Fruit fly (Drosophila melanogaster) whole organism, embryonic: ENCODE data around the gene CG3635.

Experiments used
- Asciz ChIP-seq: fragments of 200-800 bp; sonication (Bioruptor generic); optimal IDR thresholded peaks from 2 replicates; lab custom pipeline; 2017; ENCODE audit warnings: missing biosample characterization, mild to moderate bottlenecking, missing genetic modification characterization, missing genetic modification reagents
- Atf6 ChIP-seq: fragments of 200-800 bp; sonication (Bioruptor generic); IDR thresholded peaks from 2 replicates; pipeline ENCODE4 v1.3.6; 2022; ENCODE audit warnings: missing biosample characterization, missing genetic modification characterization
- CG10959 ChIP-seq: fragments of 200-800 bp; sonication (Bioruptor generic); IDR thresholded peaks from 2 replicates; pipeline ENCODE4 v1.3.6; 2022; ENCODE audit warnings: missing biosample characterization, missing genetic modification characterization
- CG13123 ChIP-seq: fragments of 200-800 bp; sonication (Bioruptor generic); optimal IDR thresholded peaks from 2 replicates; lab custom pipeline; 2016; ENCODE audit warnings: missing biosample characterization, missing genetic modification characterization
- CG13287 ChIP-seq: fragments of 200-800 bp; sonication (Bioruptor generic); IDR thresholded peaks from 2 replicates; pipeline ENCODE4 v1.3.6; 2022; ENCODE audit warnings: missing biosample characterization, missing genetic modification characterization; ENCODE audit not compliant: partially characterized antibody
- CG13296 ChIP-seq: fragments of 200-800 bp; sonication (Bioruptor generic); optimal IDR thresholded peaks from 3 replicates; lab custom pipeline; 2018; ENCODE audit warnings: missing biosample characterization, mild to moderate bottlenecking, missing genetic modification characterization
- CG13894 ChIP-seq: fragments of 200-800 bp; sonication (Bioruptor generic); optimal IDR thresholded peaks from 3 replicates; lab custom pipeline; 2018; ENCODE audit warnings: missing biosample characterization, mild to moderate bottlenecking, missing genetic modification characterization, moderate library complexity
- CG14860 ChIP-seq: fragments of 200-800 bp; sonication (Bioruptor generic); IDR thresholded peaks from 3 replicates; pipeline ENCODE4 v1.3.6; 2022; ENCODE audit warnings: missing biosample characterization, missing genetic modification characterization; ENCODE audit not compliant: partially characterized antibody
- CG1647 ChIP-seq: fragments of 200-800 bp; sonication (Bioruptor generic); optimal IDR thresholded peaks from 3 replicates; lab custom pipeline; 2016; ENCODE audit warnings: missing biosample characterization, missing genetic modification characterization
- CG16813 ChIP-seq: fragments of 200-800 bp; sonication (Bioruptor generic); IDR thresholded peaks from 3 replicates; pipeline ENCODE4 v1.3.6; 2022; ENCODE audit warnings: missing biosample characterization, missing genetic modification characterization; ENCODE audit not compliant: partially characterized antibody
- CG16815 ChIP-seq: fragments of 200-800 bp; sonication (Bioruptor generic); optimal IDR thresholded peaks from 3 replicates; lab custom pipeline; 2017; ENCODE audit warnings: missing biosample characterization, mild to moderate bottlenecking, missing genetic modification characterization
- CG2889 ChIP-seq: fragments of 200-800 bp; sonication (Bioruptor generic); IDR thresholded peaks from 3 replicates; pipeline ENCODE4 v1.3.6; 2022; ENCODE audit warnings: missing biosample characterization, missing genetic modification characterization
- CG43689 ChIP-seq: fragments of 200-800 bp; sonication (Bioruptor generic); IDR thresholded peaks from 2 replicates; pipeline ENCODE4 v1.3.6; 2022; ENCODE audit warnings: missing biosample characterization, missing genetic modification characterization
- CG4730 ChIP-seq: fragments of 200-800 bp; sonication (Bioruptor generic); IDR thresholded peaks from 2 replicates; pipeline ENCODE4 v1.3.6; 2022; ENCODE audit warnings: missing biosample characterization, missing genetic modification characterization
- CG5180 ChIP-seq: fragments of 200-800 bp; sonication (Bioruptor generic); optimal IDR thresholded peaks from 3 replicates; lab custom pipeline; 2017; ENCODE audit warnings: missing biosample characterization, missing genetic modification characterization, mild to moderate bottlenecking, moderate library complexity, missing genetic modification reagents
- CG6683 ChIP-seq: fragments of 200-800 bp; sonication (Bioruptor generic); optimal IDR thresholded peaks from 2 replicates; lab custom pipeline; 2017; ENCODE audit warnings: missing biosample characterization, mild to moderate bottlenecking, missing genetic modification characterization, missing genetic modification reagents
- CG7963 ChIP-seq: fragments of 200-800 bp; sonication (Bioruptor generic); IDR thresholded peaks from 3 replicates; pipeline ENCODE4 v1.3.6; 2022; ENCODE audit warnings: missing biosample characterization, missing genetic modification characterization; ENCODE audit not compliant: partially characterized antibody
- CG8359 ChIP-seq: fragments of 200-800 bp; sonication (Bioruptor generic); optimal IDR thresholded peaks from 2 replicates; lab custom pipeline; 2017; ENCODE audit warnings: missing biosample characterization, mild to moderate bottlenecking, missing genetic modification characterization, borderline replicate concordance
- Dip2 ChIP-seq: fragments of 200-800 bp; sonication (Bioruptor generic); IDR thresholded peaks from 2 replicates; pipeline ENCODE4 v1.3.6; 2022; ENCODE audit warnings: missing biosample characterization, missing genetic modification characterization
- Doc2 ChIP-seq: fragments of 200-800 bp; sonication (Bioruptor generic); IDR thresholded peaks from 2 replicates; pipeline ENCODE4 v1.3.6; 2022; ENCODE audit warnings: missing biosample characterization, missing genetic modification characterization
- ERR ChIP-seq: fragments of 200-800 bp; sonication (Bioruptor generic); optimal IDR thresholded peaks from 2 replicates; lab custom pipeline; 2016; ENCODE audit warnings: missing biosample characterization, missing genetic modification characterization
- Ets65A ChIP-seq: fragments of 200-800 bp; sonication (Bioruptor generic); peaks from one replicate; lab custom pipeline; 2016; ENCODE audit warnings: missing biosample characterization, missing genetic modification characterization
- Fer3 ChIP-seq: fragments of 200-800 bp; sonication (Bioruptor generic); optimal IDR thresholded peaks from 2 replicates; lab custom pipeline; 2018; ENCODE audit warnings: missing biosample characterization, mild to moderate bottlenecking, missing genetic modification characterization, moderate library complexity
- Gsc ChIP-seq: fragments of 200-800 bp; sonication (Bioruptor generic); IDR thresholded peaks from 2 replicates; pipeline ENCODE4 v1.3.6; 2022; ENCODE audit warnings: missing biosample characterization, missing genetic modification characterization
- Hey ChIP-seq: fragments of 200-800 bp; sonication (Bioruptor generic); optimal IDR thresholded peaks from 3 replicates; lab custom pipeline; 2018; ENCODE audit warnings: missing biosample characterization, mild to moderate bottlenecking, missing genetic modification characterization
- Med ChIP-seq: fragments of 200-800 bp; sonication (Bioruptor generic); peaks from one replicate; lab custom pipeline; 2016; ENCODE audit warnings: missing biosample characterization, missing genetic modification characterization, mild to moderate bottlenecking, inconsistent platforms, moderate library complexity
- Sin3A ChIP-seq: fragments of >200 bp; optimal IDR thresholded peaks from 2 replicates; lab custom pipeline; 2018
- Trl ChIP-seq, 3 experiments: fragments of >200 bp in 2 of 3; fragments of 200-800 bp in 1 of 3; sonication (Bioruptor generic) in 1 of 3; optimal IDR thresholded peaks; 2 replicates in 1 of 3; 3 replicates in 2 of 3; lab custom pipeline; 2016 to 2017; ENCODE audit warnings: missing biosample characterization in 1 of 3, missing genetic modification characterization in 1 of 3
- Xrp1 ChIP-seq: fragments of 200-800 bp; sonication (Bioruptor generic); IDR thresholded peaks from 2 replicates; pipeline ENCODE4 v1.3.6; 2022; ENCODE audit warnings: missing biosample characterization, missing genetic modification characterization
- bbx ChIP-seq: fragments of 200-800 bp; sonication (Bioruptor generic); IDR thresholded peaks from 2 replicates; pipeline ENCODE4 v1.3.6; 2022; ENCODE audit warnings: missing biosample characterization, missing genetic modification characterization; ENCODE audit not compliant: partially characterized antibody
- croc ChIP-seq: fragments of 200-800 bp; sonication (Bioruptor generic); conservative IDR thresholded peaks from 3 replicates; pipeline ENCODE4 v1.3.6; 2022; ENCODE audit warnings: missing biosample characterization, missing genetic modification characterization
- da ChIP-seq: fragments of 200-800 bp; sonication (Bioruptor generic); optimal IDR thresholded peaks from 2 replicates; lab custom pipeline; 2016; ENCODE audit warnings: missing biosample characterization, missing genetic modification characterization
- dysf ChIP-seq: fragments of 200-800 bp; sonication (Bioruptor generic); IDR thresholded peaks from 3 replicates; pipeline ENCODE4 v1.3.6; 2022; ENCODE audit warnings: missing biosample characterization, missing genetic modification characterization
- esg ChIP-seq: fragments of 200-800 bp; sonication (Bioruptor generic); conservative IDR thresholded peaks from 2 replicates; pipeline ENCODE4 v1.3.6; 2022; ENCODE audit warnings: missing biosample characterization, missing genetic modification characterization
- hb ChIP-seq: fragments of 200-800 bp; sonication (Bioruptor generic); IDR thresholded peaks from 3 replicates; pipeline ENCODE4 v1.3.6; 2022; ENCODE audit warnings: missing biosample characterization, missing genetic modification characterization; ENCODE audit not compliant: partially characterized antibody
- inv ChIP-seq: fragments of 200-800 bp; sonication (Bioruptor generic); IDR thresholded peaks from 2 replicates; pipeline ENCODE4 v1.3.6; 2022; ENCODE audit warnings: missing biosample characterization, missing genetic modification characterization; ENCODE audit not compliant: partially characterized antibody
- jing ChIP-seq: fragments of 200-800 bp; sonication (Bioruptor generic); optimal IDR thresholded peaks from 2 replicates; lab custom pipeline; 2018; ENCODE audit warnings: missing biosample characterization, mild to moderate bottlenecking, missing genetic modification characterization
- klu ChIP-seq: fragments of 200-800 bp; sonication (Bioruptor generic); IDR thresholded peaks from 2 replicates; pipeline ENCODE4 v1.3.6; 2022; ENCODE audit warnings: missing biosample characterization, missing genetic modification characterization
- kni ChIP-seq: fragments of 200-800 bp; sonication (Bioruptor generic); optimal IDR thresholded peaks from 3 replicates; lab custom pipeline; 2017; ENCODE audit warnings: mild to moderate bottlenecking, missing biosample characterization, missing genetic modification reagents, missing genetic modification characterization
- mirr ChIP-seq: fragments of 200-800 bp; sonication (Bioruptor generic); optimal IDR thresholded peaks from 3 replicates; lab custom pipeline; 2018; ENCODE audit warnings: missing biosample characterization, mild to moderate bottlenecking, missing genetic modification characterization
- nerfin-2 ChIP-seq: fragments of 200-800 bp; sonication (Bioruptor generic); IDR thresholded peaks from 2 replicates; pipeline ENCODE4 v1.3.6; 2022; ENCODE audit warnings: missing biosample characterization, missing genetic modification characterization; ENCODE audit not compliant: partially characterized antibody
- onecut ChIP-seq: fragments of 200-800 bp; sonication (Bioruptor generic); IDR thresholded peaks from 2 replicates; pipeline ENCODE4 v1.3.6; 2022; ENCODE audit warnings: missing biosample characterization, missing genetic modification characterization
- pfk ChIP-seq: fragments of 200-800 bp; sonication (Bioruptor generic); optimal IDR thresholded peaks from 2 replicates; lab custom pipeline; 2018; ENCODE audit warnings: missing biosample characterization, mild to moderate bottlenecking, missing genetic modification characterization, moderate library complexity
- seq ChIP-seq: fragments of 200-800 bp; sonication (Bioruptor generic); IDR thresholded peaks from 2 replicates; pipeline ENCODE4 v1.3.6; 2022; ENCODE audit warnings: missing biosample characterization, missing genetic modification characterization
- unpg ChIP-seq: fragments of 200-800 bp; sonication (Bioruptor generic); optimal IDR thresholded peaks from 3 replicates; lab custom pipeline; 2018; ENCODE audit warnings: missing biosample characterization, mild to moderate bottlenecking, missing genetic modification characterization, moderate library complexity
- vnd ChIP-seq: fragments of 200-800 bp; sonication (Bioruptor generic); IDR thresholded peaks from 3 replicates; pipeline ENCODE4 v1.3.6; 2022; ENCODE audit warnings: missing biosample characterization, missing genetic modification characterization; ENCODE audit not compliant: partially characterized antibody
- zen2 ChIP-seq: fragments of 200-800 bp; sonication (Bioruptor generic); IDR thresholded peaks from 3 replicates; pipeline ENCODE4 v1.3.6; 2022; ENCODE audit warnings: missing biosample characterization, missing genetic modification characterization; ENCODE audit not compliant: partially characterized antibody

The CG3635 gene

DNA sequence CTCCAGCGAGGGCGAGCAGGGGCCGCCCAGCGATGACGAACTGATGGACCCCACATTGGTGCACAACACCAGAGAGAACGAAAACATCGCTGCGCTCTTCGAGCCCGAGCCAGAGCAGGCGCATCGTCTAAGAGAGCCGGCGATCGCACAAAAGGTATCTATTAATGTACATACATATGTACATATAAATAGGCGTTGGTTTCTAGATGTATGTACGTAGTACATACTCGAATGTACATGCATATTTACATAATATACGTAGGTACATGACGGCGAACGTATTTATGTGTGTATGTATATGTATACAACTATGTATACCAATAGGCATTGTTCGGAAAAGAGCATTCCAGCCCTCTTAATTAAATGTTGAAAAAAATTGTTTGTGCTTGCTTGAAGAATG, 31.1 kb upstream of the CG3635 start (continued):
- TF ChIP-seq CG13894, result peak; percentile 59
- no peak for TF ChIP-seq Doc2
- no peak for TF ChIP-seq CG13123 (GFP tag; lab: Kevin White, UChicago)
- TF ChIP-seq jing (GFP tag; lab: Kevin White, UChicago), result no peak
- TF ChIP-seq CG13287, result no peak; the same call in 1 of the 2 replicates
- TF ChIP-seq kni (GFP tag; lab: Kevin White, UChicago), result peak; percentile 97
- TF ChIP-seq CG6683, result peak; percentile 15
- peak; percentile 76 for TF ChIP-seq Asciz (GFP tag; lab: Kevin White, UChicago)
- peak; percentile 43; the same call in 1 of the 2 replicates for TF ChIP-seq onecut
- no peak for TF ChIP-seq Hey
- no peak for TF ChIP-seq croc
- peak; percentile 85 for TF ChIP-seq CG13296 (GFP tag; lab: Kevin White, UChicago)
- TF ChIP-seq Fer3 (tag; lab: Kevin White, UChicago), result peak; percentile 65
- TF ChIP-seq pfk (GFP tag; lab: Kevin White, UChicago), result peak; percentile 79

DNA sequence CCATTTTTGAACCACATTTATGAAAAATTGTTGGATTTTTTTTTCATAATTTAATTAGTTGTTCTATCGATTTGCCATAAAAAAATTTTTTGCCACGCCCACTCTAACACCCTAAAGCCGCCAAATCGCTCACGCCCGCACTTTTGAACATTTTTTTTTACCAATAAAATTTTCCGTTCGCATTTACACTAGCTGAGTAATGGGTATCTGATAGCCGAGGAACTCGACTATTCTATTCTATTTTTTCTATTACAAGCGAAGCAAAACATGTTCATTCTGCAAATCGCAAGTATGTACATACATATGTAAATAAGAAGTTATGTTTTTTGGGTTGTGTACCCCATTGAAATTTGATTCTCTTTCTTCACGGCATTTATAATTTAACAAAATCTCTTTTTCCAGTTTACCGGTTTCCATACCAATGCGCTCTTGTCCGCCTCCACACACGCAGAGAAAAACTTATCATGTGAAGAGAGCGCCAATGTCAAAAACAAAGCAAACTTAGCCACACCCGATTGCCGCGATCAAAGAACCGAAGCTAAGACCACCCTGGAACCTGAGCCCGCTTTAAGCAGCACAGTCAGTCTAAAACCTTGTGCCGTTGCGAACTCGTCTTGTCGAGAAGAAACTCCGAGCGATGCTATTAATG, 29.8 kb upstream of the CG3635 start:
- TF ChIP-seq Dip2 (GFP tag; lab: Robert Waterston, UW) (no peak), CG10959 (GFP tag; lab: Robert Waterston, UW) (no peak), CG1647 (no peak), nerfin-2 (GFP tag; lab: Robert Waterston, UW) (peak; percentile 56; the same call in 1 of the 2 replicates), CG13296 (GFP tag; lab: Kevin White, UChicago) (peak; percentile 34), Sin3A (lab: Kevin White, UChicago) (no peak), hb (peak; percentile 69; the same call in 1 of the 3 replicates), esg (GFP tag; lab: Robert Waterston, UW) (no peak), mirr (GFP tag; lab: Kevin White, UChicago) (no peak), unpg (GFP tag; lab: Kevin White, UChicago) (no peak), CG16815 (GFP tag; lab: Kevin White, UChicago) (no peak), klu (GFP tag; lab: Robert Waterston, UW) (no peak), Atf6 (0 out of 2 replicates have a peak, but pooled peaks have one; percentile 11), CG13287 (peak; percentile 40; the same call in 1 of the 2 replicates), CG4730 (GFP tag; lab: Robert Waterston, UW) (no peak), Ets65A (peak; percentile 27), CG43689 (GFP tag; lab: Robert Waterston, UW) (no peak), CG7963 (peak; percentile 44; the same call in 1 of the 3 replicates), Xrp1 (0 out of 2 replicates have a peak, but pooled peaks have one; percentile 20), vnd (GFP tag; lab: Robert Waterston, UW) (peak; percentile 71), CG2889 (GFP tag; lab: Robert Waterston, UW) (no peak), inv (GFP tag; lab: Robert Waterston, UW) (peak; percentile 26; the same call in 1 of the 2 replicates), CG5180 (GFP tag; lab: Kevin White, UChicago) (no peak), bbx (peak; percentile 38; the same call in 1 of the 2 replicates), dysf (GFP tag; lab: Robert Waterston, UW) (0 out of 3 replicates have a peak, but pooled peaks have one; percentile 18), seq (no peak), ERR (no peak), da (GFP tag; lab: Kevin White, UChicago) (no peak), Trl (optimal IDR thresholded peaks at IDR 0.05; lab: Kevin White, UChicago) (peak; percentile 21 to 29), Trl (GFP tag; optimal IDR thresholded peaks at IDR 0.05; lab: Kevin White, UChicago) (no peak), Med (GFP tag; lab: Kevin White, UChicago) (peak; percentile 45), CG16813 (GFP tag; lab: Robert Waterston, UW) (0 out of 3 replicates have a peak, but pooled peaks have one; percentile 29), CG14860 (GFP tag; lab: Robert Waterston, UW) (peak; percentile 73), zen2 (GFP tag; lab: Robert Waterston, UW) (peak; percentile 55; the same call in 1 of the 3 replicates), CG8359 (no peak), Gsc (GFP tag; lab: Robert Waterston, UW) (no peak)
